Worm (Caenorhabditis elegans) whole organism, L4 larva: Measurements from ENCODE around the gene C49C8.2.

ENCODE experiments used
- D1046.2 ChIP-seq: fragments of 200-800 bp; sonication (Bioruptor generic); IDR thresholded peaks from 2 replicates; pipeline ENCODE4 v1.3.6; 2022; ENCODE audit warnings: missing genetic modification characterization, missing compliant biosample characterization
- F10B5.3 ChIP-seq: sonication (generic microtip); optimal IDR thresholded peaks from 2 replicates; lab custom pipeline; 2016; ENCODE audit warnings: mild to moderate bottlenecking, missing genetic modification characterization, missing compliant biosample characterization
- F37D6.2 ChIP-seq: sonication (generic microtip); optimal IDR thresholded peaks from 2 replicates; lab custom pipeline; 2016; ENCODE audit warnings: mild to moderate bottlenecking, missing genetic modification characterization, missing compliant biosample characterization
- R02D3.7 ChIP-seq: fragments of 150-350 bp; sonication (generic microtip); optimal IDR thresholded peaks from 3 replicates; lab custom pipeline; 2014; ENCODE audit warnings: missing biosample characterization, missing genetic modification characterization
- T20F7.1 ChIP-seq: fragments of 200-800 bp; sonication (Bioruptor generic); optimal IDR thresholded peaks from 2 replicates; lab custom pipeline; 2018; ENCODE audit warnings: mild to moderate bottlenecking, missing genetic modification characterization, missing compliant biosample characterization
- T26A8.4 ChIP-seq: fragments of 200-800 bp; sonication (Bioruptor generic); IDR thresholded peaks from 2 replicates; pipeline ENCODE4 v1.3.6; 2022; ENCODE audit warnings: missing genetic modification characterization, missing compliant biosample characterization
- Y48G9A.11 ChIP-seq: fragments of 200-800 bp; sonication (Bioruptor generic); IDR thresholded peaks from 2 replicates; pipeline ENCODE4 v1.3.6; 2022; ENCODE audit warnings: missing genetic modification reagents, missing genetic modification characterization, missing compliant biosample characterization
- Y75B8A.6 ChIP-seq: fragments of 200-800 bp; sonication (Bioruptor generic); IDR thresholded peaks from 2 replicates; pipeline ENCODE4 v1.3.6; 2022; ENCODE audit warnings: missing genetic modification reagents, missing genetic modification characterization, missing compliant biosample characterization
- ama-1 ChIP-seq: fragments of 150-350 bp; optimal IDR thresholded peaks from 2 replicates; lab custom pipeline; 2014; ENCODE audit warnings: inconsistent platforms, mixed read lengths
- attf-4 ChIP-seq: sonication (generic microtip); optimal IDR thresholded peaks from 3 replicates; lab custom pipeline; 2017; ENCODE audit warnings: missing biosample characterization, missing genetic modification characterization
- ceh-28 ChIP-seq: fragments of 150-350 bp; optimal IDR thresholded peaks from 2 replicates; lab custom pipeline; 2014; ENCODE audit warnings: missing biosample characterization, missing genetic modification reagents, missing genetic modification characterization
- ceh-44 ChIP-seq: fragments of 200-800 bp; sonication (Bioruptor generic); IDR thresholded peaks from 2 replicates; pipeline ENCODE4 v1.3.6; 2022; ENCODE audit warnings: missing genetic modification reagents, missing genetic modification characterization, missing compliant biosample characterization
- ceh-82 ChIP-seq: sonication (generic microtip); optimal IDR thresholded peaks from 2 replicates; lab custom pipeline; 2017; ENCODE audit warnings: missing biosample characterization, missing genetic modification characterization
- cey-2 ChIP-seq: sonication (generic microtip); optimal IDR thresholded peaks from 3 replicates; lab custom pipeline; 2017; ENCODE audit warnings: missing genetic modification characterization, mild to moderate bottlenecking, missing compliant biosample characterization, antibody characterized with exemption, borderline replicate concordance; ENCODE audit not compliant: insufficient read depth
- daf-16 ChIP-seq, 3 experiments: sonication (generic microtip); optimal IDR thresholded peaks; 2 replicates each; lab custom pipeline; 2016 to 2017; ENCODE audit warnings: missing genetic modification characterization in 3 of 3, missing genetic modification reagents in 3 of 3, mild to moderate bottlenecking in 2 of 3, missing compliant biosample characterization in 2 of 3, missing biosample characterization in 1 of 3, moderate library complexity in 1 of 3
- daf-8 ChIP-seq: fragments of 200-800 bp; sonication (Bioruptor generic); IDR thresholded peaks from 2 replicates; pipeline ENCODE4 v1.3.6; 2022; ENCODE audit warnings: missing genetic modification characterization, missing compliant biosample characterization
- dmd-6 ChIP-seq: fragments of 200-800 bp; sonication (Bioruptor generic); IDR thresholded peaks from 2 replicates; pipeline ENCODE4 v1.3.6; 2022; ENCODE audit warnings: missing genetic modification reagents, missing genetic modification characterization, missing compliant biosample characterization
- dmd-8 ChIP-seq: fragments of 200-800 bp; sonication (Bioruptor generic); IDR thresholded peaks from 2 replicates; pipeline ENCODE4 v1.3.6; 2022; ENCODE audit warnings: missing genetic modification characterization, missing compliant biosample characterization
- duxl-1 ChIP-seq: sonication (generic microtip); optimal IDR thresholded peaks from 2 replicates; lab custom pipeline; 2016; ENCODE audit warnings: mild to moderate bottlenecking, missing genetic modification characterization, moderate library complexity, missing compliant biosample characterization; ENCODE audit not compliant: poor library complexity
- dve-1 ChIP-seq: sonication (generic microtip); optimal IDR thresholded peaks from 2 replicates; lab custom pipeline; 2017; ENCODE audit warnings: antibody characterized with exemption, mild to moderate bottlenecking, missing genetic modification characterization, missing compliant biosample characterization; ENCODE audit not compliant: insufficient read depth
- egl-27 ChIP-seq: sonication (generic microtip); optimal IDR thresholded peaks from 3 replicates; lab custom pipeline; 2017; ENCODE audit warnings: missing biosample characterization, missing genetic modification reagents, missing genetic modification characterization
- fos-1 ChIP-seq: fragments of 150-350 bp; optimal IDR thresholded peaks from 2 replicates; lab custom pipeline; 2014; ENCODE audit warnings: missing biosample characterization, missing genetic modification characterization
- hif-1 ChIP-seq, 2 experiments: sonication (generic microtip); optimal IDR thresholded peaks; 2 replicates each; lab custom pipeline; 2016 to 2017; ENCODE audit warnings: missing compliant biosample characterization in 2 of 2, missing genetic modification characterization in 2 of 2, missing genetic modification reagents in 2 of 2, missing genotype in 2 of 2, mild to moderate bottlenecking in 1 of 2
- hlh-11 ChIP-seq: fragments of 200-800 bp; sonication (Bioruptor generic); optimal IDR thresholded peaks from 2 replicates; lab custom pipeline; 2018; ENCODE audit warnings: mild to moderate bottlenecking, missing genetic modification characterization, missing compliant biosample characterization
- lim-7 ChIP-seq: fragments of 200-800 bp; sonication (Bioruptor generic); IDR thresholded peaks from 2 replicates; pipeline ENCODE4 v1.3.6; 2022; ENCODE audit warnings: missing genetic modification characterization, missing compliant biosample characterization
- lin-13 ChIP-seq: fragments of 150-350 bp; optimal IDR thresholded peaks from 2 replicates; lab custom pipeline; 2014; ENCODE audit warnings: missing biosample characterization, missing genetic modification reagents, missing genetic modification characterization
- lin-15B ChIP-seq: fragments of 150-350 bp; sonication (generic microtip); optimal IDR thresholded peaks from 3 replicates; lab custom pipeline; 2014; ENCODE audit warnings: missing biosample characterization, missing genetic modification characterization
- lin-38 ChIP-seq: fragments of 200-800 bp; sonication (Bioruptor generic); IDR thresholded peaks from 2 replicates; pipeline ENCODE4 v1.3.6; 2022; ENCODE audit warnings: missing genetic modification reagents, missing genetic modification characterization, missing compliant biosample characterization
- lin-39 ChIP-seq: fragments of 150-350 bp; optimal IDR thresholded peaks from 2 replicates; lab custom pipeline; 2014; ENCODE audit warnings: missing biosample characterization, missing genetic modification reagents, missing genetic modification characterization
- lir-3 ChIP-seq: sonication (generic microtip); optimal IDR thresholded peaks from 2 replicates; lab custom pipeline; 2016; ENCODE audit warnings: mild to moderate bottlenecking, missing genetic modification characterization, missing compliant biosample characterization
- lsy-2 ChIP-seq, 2 experiments: fragments of 150-350 bp in 1 of 2; sonication (generic microtip) in 1 of 2; optimal IDR thresholded peaks; 2 replicates each; lab custom pipeline; 2014 to 2017; ENCODE audit warnings: missing biosample characterization in 2 of 2, missing genetic modification characterization in 2 of 2
- madf-5 ChIP-seq, 2 experiments: fragments of 200-800 bp; sonication (Bioruptor generic); IDR thresholded peaks; 2 replicates each; pipeline ENCODE4 v1.3.6; 2022; ENCODE audit warnings: missing compliant biosample characterization in 2 of 2, missing genetic modification characterization in 2 of 2
- madf-9 ChIP-seq: fragments of 200-800 bp; sonication (Bioruptor generic); conservative IDR thresholded peaks from 2 replicates; pipeline ENCODE4 v1.3.6; 2022; ENCODE audit warnings: missing genetic modification reagents, missing genetic modification characterization, missing compliant biosample characterization
- mdt-29 ChIP-seq: fragments of 200-800 bp; sonication (Bioruptor generic); IDR thresholded peaks from 2 replicates; pipeline ENCODE4 v1.3.6; 2022; ENCODE audit warnings: missing genetic modification reagents, missing genetic modification characterization, missing compliant biosample characterization
- mep-1 ChIP-seq: fragments of 150-350 bp; sonication (generic microtip); optimal IDR thresholded peaks from 3 replicates; lab custom pipeline; 2014; ENCODE audit warnings: missing biosample characterization, missing genetic modification characterization
- mes-2 ChIP-seq: sonication (generic microtip); optimal IDR thresholded peaks from 2 replicates; lab custom pipeline; 2016; ENCODE audit warnings: missing genotype, mild to moderate bottlenecking, missing genetic modification characterization, missing compliant biosample characterization; ENCODE audit not compliant: poor library complexity, severe bottlenecking
- nhr-10 ChIP-seq: fragments of 150-350 bp; optimal IDR thresholded peaks from 2 replicates; lab custom pipeline; 2014; ENCODE audit warnings: missing biosample characterization, missing genetic modification characterization
- nhr-102 ChIP-seq: sonication (generic microtip); optimal IDR thresholded peaks from 2 replicates; lab custom pipeline; 2016; ENCODE audit warnings: mild to moderate bottlenecking, missing genetic modification characterization, moderate library complexity, missing compliant biosample characterization
- nhr-237 ChIP-seq: sonication (generic microtip); optimal IDR thresholded peaks from 2 replicates; lab custom pipeline; 2017; ENCODE audit warnings: missing biosample characterization, missing genetic modification characterization
- nhr-41 ChIP-seq: fragments of 200-800 bp; sonication (Bioruptor generic); IDR thresholded peaks from 2 replicates; pipeline ENCODE4 v1.3.6; 2022; ENCODE audit warnings: missing genetic modification reagents, missing genetic modification characterization, missing compliant biosample characterization
- nhr-48 ChIP-seq: sonication (generic microtip); optimal IDR thresholded peaks from 2 replicates; lab custom pipeline; 2016; ENCODE audit warnings: mild to moderate bottlenecking, missing genetic modification characterization, missing compliant biosample characterization
- nhr-6 ChIP-seq: fragments of 150-350 bp; optimal IDR thresholded peaks from 2 replicates; lab custom pipeline; 2014; ENCODE audit warnings: missing biosample characterization, missing genetic modification characterization
- nhr-76 ChIP-seq: fragments of 150-350 bp; optimal IDR thresholded peaks from 2 replicates; lab custom pipeline; 2014; ENCODE audit warnings: missing biosample characterization, missing genetic modification characterization
- rbr-2 ChIP-seq: sonication (generic microtip); optimal IDR thresholded peaks from 2 replicates; lab custom pipeline; 2016; ENCODE audit warnings: missing genotype, missing genetic modification characterization, missing compliant biosample characterization
- saeg-2 ChIP-seq: fragments of 200-800 bp; sonication (Bioruptor generic); IDR thresholded peaks from 2 replicates; pipeline ENCODE4 v1.3.6; 2022; ENCODE audit warnings: missing genetic modification reagents, missing genetic modification characterization, missing compliant biosample characterization
- set-16 ChIP-seq: fragments of 200-800 bp; sonication (Bioruptor generic); IDR thresholded peaks from 2 replicates; pipeline ENCODE4 v1.3.6; 2022; ENCODE audit warnings: missing genetic modification reagents, missing genetic modification characterization, missing compliant biosample characterization
- skn-1 ChIP-seq: fragments of 150-350 bp; optimal IDR thresholded peaks from 2 replicates; lab custom pipeline; 2014; ENCODE audit warnings: missing biosample characterization, missing genetic modification characterization
- snpc-1.2 ChIP-seq: fragments of 200-800 bp; sonication (Bioruptor generic); IDR thresholded peaks from 2 replicates; pipeline ENCODE4 v1.3.6; 2022; ENCODE audit warnings: missing genetic modification reagents, missing genetic modification characterization, missing compliant biosample characterization
- zag-1 ChIP-seq: fragments of 150-350 bp; optimal IDR thresholded peaks from 2 replicates; lab custom pipeline; 2014; ENCODE audit warnings: missing biosample characterization, missing genetic modification characterization
- zip-11 ChIP-seq: fragments of 200-800 bp; sonication (Bioruptor generic); IDR thresholded peaks from 2 replicates; pipeline ENCODE4 v1.3.6; 2022; ENCODE audit warnings: missing genetic modification characterization, missing compliant biosample characterization
- zip-2 ChIP-seq: fragments of 150-350 bp; optimal IDR thresholded peaks from 2 replicates; lab custom pipeline; 2014; ENCODE audit warnings: missing biosample characterization, missing genetic modification characterization
- ztf-7 ChIP-seq: fragments of 150-350 bp; optimal IDR thresholded peaks from 2 replicates; lab custom pipeline; 2014; ENCODE audit warnings: missing biosample characterization, missing genetic modification characterization

The C49C8.2 gene

ce11 chrIV:8627328-8627727, 23.6 kb upstream of the C49C8.2 start, which contains the start of gene F42A9.11 (continued):
- no peak for TF ChIP-seq lin-13 (GFP tag; lab: Kevin White, UChicago)
- peak; percentile 51; the same call in 1 of the 2 replicates for TF ChIP-seq T26A8.4 (GFP tag; lab: Robert Waterston, UW)
- TF ChIP-seq Y48G9A.11 (GFP tag; lab: Robert Waterston, UW), result no peak
- no peak for TF ChIP-seq daf-16 (GFP tag; optimal IDR thresholded peaks at IDR 0.05; lab: Kevin White, UChicago)
- TF ChIP-seq daf-16 (tag; optimal IDR thresholded peaks at IDR 0.05; lab: Kevin White, UChicago), result peak; percentile 48
- no peak for TF ChIP-seq Y75B8A.6
- no peak for TF ChIP-seq madf-9 (GFP tag; lab: Robert Waterston, UW)
- TF ChIP-seq dmd-8 (GFP tag; lab: Robert Waterston, UW), result no peak
- peak; percentile 28 for TF ChIP-seq nhr-6 (tag; lab: Kevin White, UChicago)
- TF ChIP-seq duxl-1 (tag; lab: Kevin White, UChicago), result no peak
- TF ChIP-seq mes-2 (tag; lab: Kevin White, UChicago), result peak; percentile 53
- no peak for TF ChIP-seq lim-7 (GFP tag; lab: Robert Waterston, UW)
- peak; percentile 51 for TF ChIP-seq mep-1
- no peak for TF ChIP-seq R02D3.7 (tag; lab: Kevin White, UChicago)
- TF ChIP-seq attf-4 (tag; lab: Kevin White, UChicago), result no peak
- peak; percentile 16; the same call in 1 of the 2 replicates for TF ChIP-seq dmd-6
- TF ChIP-seq lin-38, result no peak
- TF ChIP-seq egl-27 (tag; lab: Kevin White, UChicago), result no peak
- TF ChIP-seq D1046.2 (GFP tag; lab: Robert Waterston, UW), result no peak
- TF ChIP-seq ama-1 (lab: Kevin White, UChicago), result no peak
- TF ChIP-seq zip-11 (GFP tag; lab: Robert Waterston, UW), result no peak
- peak; percentile 66 for TF ChIP-seq hlh-11 (tag; lab: Kevin White, UChicago)
- TF ChIP-seq nhr-102, result no peak
- TF ChIP-seq nhr-48, result no peak
- TF ChIP-seq mdt-29 (GFP tag; lab: Robert Waterston, UW), result no peak
- peak; percentile 14 for TF ChIP-seq dve-1 (tag; lab: Kevin White, UChicago)
- no peak for TF ChIP-seq T20F7.1 (GFP tag; lab: Kevin White, UChicago)
- TF ChIP-seq daf-8 (GFP tag; lab: Robert Waterston, UW), result no peak
- TF ChIP-seq fos-1 (tag; lab: Kevin White, UChicago), result no peak
- TF ChIP-seq lsy-2 (tag; optimal IDR thresholded peaks at IDR 0.05; lab: Kevin White, UChicago), result peak in 1 of 2 experiments; percentile 44
- TF ChIP-seq lin-15B (tag; lab: Kevin White, UChicago), result no peak
- TF ChIP-seq snpc-1.2 (GFP tag; lab: Robert Waterston, UW), result no peak
- TF ChIP-seq zag-1, result no peak
- no peak for TF ChIP-seq zip-2 (tag; lab: Kevin White, UChicago)
- no peak for TF ChIP-seq skn-1 (tag; lab: Kevin White, UChicago)
- TF ChIP-seq nhr-76 (tag; lab: Kevin White, UChicago), result no peak
- TF ChIP-seq lir-3 (tag; lab: Kevin White, UChicago), result no peak
- TF ChIP-seq ceh-28 (tag; lab: Kevin White, UChicago), result no peak
- no peak for TF ChIP-seq nhr-237 (tag; lab: Kevin White, UChicago)
- no peak for TF ChIP-seq F37D6.2 (tag; lab: Kevin White, UChicago)
- TF ChIP-seq madf-5 (GFP tag; IDR thresholded peaks at IDR 0.05; lab: Robert Waterston, UW), result no peak
- no peak for TF ChIP-seq nhr-41
- no peak for TF ChIP-seq nhr-10 (tag; lab: Kevin White, UChicago)
- TF ChIP-seq lin-39 (tag; lab: Kevin White, UChicago), result no peak
- TF ChIP-seq ztf-7 (tag; lab: Kevin White, UChicago), result no peak
- TF ChIP-seq hif-1 (tag; optimal IDR thresholded peaks at IDR 0.05; lab: Kevin White, UChicago), result no peak
- no peak for TF ChIP-seq ceh-44
- 0 out of 2 replicates have a peak, but pooled peaks have one; percentile 20 for TF ChIP-seq set-16 (GFP tag; lab: Robert Waterston, UW)
- TF ChIP-seq F10B5.3 (tag; lab: Kevin White, UChicago), result no peak
- no peak for TF ChIP-seq saeg-2
- peak; percentile 4 for TF ChIP-seq rbr-2 (tag; lab: Kevin White, UChicago)
- TF ChIP-seq cey-2 (tag; lab: Kevin White, UChicago), result no peak
- TF ChIP-seq ceh-82, result no peak
